Fruit fly (Drosophila melanogaster) Kc167 (cell line): ENCODE results near the gene T48.

Source experiments
- Myc ChIP-seq: fragments of >200 bp; optimal IDR thresholded peaks from 2 replicates; lab custom pipeline; 2017; ENCODE audit warnings: missing external identifiers
- Sin3A ChIP-seq: fragments of >200 bp; optimal IDR thresholded peaks from 2 replicates; lab custom pipeline; 2018; ENCODE audit warnings: missing external identifiers
- h ChIP-seq: fragments of >200 bp; optimal IDR thresholded peaks from 3 replicates; lab custom pipeline; 2018; ENCODE audit warnings: missing external identifiers
- insv ChIP-seq: fragments of >200 bp; optimal IDR thresholded peaks from 3 replicates; lab custom pipeline; 2018; ENCODE audit warnings: missing external identifiers
- psq ChIP-seq: fragments of >200 bp; optimal IDR thresholded peaks from 2 replicates; lab custom pipeline; 2017; ENCODE audit warnings: missing external identifiers
- ttk ChIP-seq: sonication (Bioruptor generic); optimal IDR thresholded peaks from 2 replicates; lab custom pipeline; 2017; ENCODE audit warnings: missing external identifiers

dm6 chr3R:26876851-26877250 lies 4.7 kb upstream of the T48 start:
- TF ChIP-seq h (lab: Kevin White, UChicago) (no peak), psq (lab: Kevin White, UChicago) (no peak), Myc (lab: Kevin White, UChicago) (no peak), ttk (lab: Kevin White, UChicago) (peak; percentile 27), insv (lab: Kevin White, UChicago) (no peak), Sin3A (lab: Kevin White, UChicago) (no peak)
